Fruit fly (Drosophila melanogaster) Kc167 (cell line): ENCODE results near the gene NetA.

Experiments used
- Myc ChIP-seq: fragments of >200 bp; optimal IDR thresholded peaks from 2 replicates; lab custom pipeline; 2017; ENCODE audit warnings: missing external identifiers
- psq ChIP-seq: fragments of >200 bp; optimal IDR thresholded peaks from 2 replicates; lab custom pipeline; 2017; ENCODE audit warnings: missing external identifiers
- ttk ChIP-seq: sonication (Bioruptor generic); optimal IDR thresholded peaks from 2 replicates; lab custom pipeline; 2017; ENCODE audit warnings: missing external identifiers

DNA sequence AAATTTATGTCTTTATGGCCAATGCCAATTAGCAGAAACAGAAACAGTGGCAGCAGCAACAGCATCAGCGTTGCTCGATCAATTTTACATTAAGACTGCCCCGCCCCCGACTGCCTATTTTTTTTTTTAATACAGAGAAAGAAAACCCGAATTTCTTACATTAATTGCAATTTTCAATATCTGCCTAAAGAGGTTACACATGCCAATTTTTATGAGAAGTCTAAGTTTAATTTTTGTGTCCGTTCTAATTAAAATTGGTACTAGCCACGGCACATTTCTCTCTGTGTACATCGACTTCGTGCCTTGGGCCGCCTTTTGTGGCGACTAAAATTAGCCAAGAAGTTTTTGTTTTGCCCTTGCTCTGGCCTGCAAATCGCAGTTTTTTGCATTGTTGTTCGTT, 46.9 kb downstream of the NetA start:
- TF ChIP-seq Myc (lab: Kevin White, UChicago) (no peak), ttk (no peak), psq (lab: Kevin White, UChicago) (no peak)
